Worm (Caenorhabditis elegans) whole organism, L2 larva: Measurements from ENCODE around the gene sra-4.

Source experiments
- R02D3.7 ChIP-seq: fragments of 150-350 bp; optimal IDR thresholded peaks from 2 replicates; lab custom pipeline; 2014; ENCODE audit warnings: missing biosample characterization, missing genetic modification characterization
- ZK546.5 ChIP-seq: sonication (generic microtip); optimal IDR thresholded peaks from 2 replicates; lab custom pipeline; 2017; ENCODE audit warnings: missing biosample characterization, missing genetic modification characterization
- aly-2 ChIP-seq: fragments of 150-350 bp; optimal IDR thresholded peaks from 2 replicates; lab custom pipeline; 2014; ENCODE audit warnings: missing biosample characterization, missing genetic modification characterization
- ama-1 ChIP-seq: fragments of 150-350 bp; optimal IDR thresholded peaks from 2 replicates; lab custom pipeline; 2018; ENCODE audit warnings: inconsistent platforms
- elt-3 ChIP-seq: sonication (generic microtip); optimal IDR thresholded peaks from 2 replicates; lab custom pipeline; 2017; ENCODE audit warnings: missing biosample characterization, missing genetic modification characterization
- nhr-11 ChIP-seq: fragments of 150-350 bp; optimal IDR thresholded peaks from 2 replicates; lab custom pipeline; 2014; ENCODE audit warnings: missing biosample characterization, missing genetic modification characterization
- nhr-12 ChIP-seq: fragments of 150-350 bp; optimal IDR thresholded peaks from 2 replicates; lab custom pipeline; 2014; ENCODE audit warnings: missing biosample characterization, missing genetic modification characterization
- nhr-23 ChIP-seq: fragments of 150-350 bp; optimal IDR thresholded peaks from 2 replicates; lab custom pipeline; 2014; ENCODE audit warnings: missing biosample characterization, missing genetic modification reagents, missing genetic modification characterization
- nhr-25 ChIP-seq: fragments of 150-350 bp; sonication (generic microtip); optimal IDR thresholded peaks from 3 replicates; lab custom pipeline; 2014; ENCODE audit warnings: missing biosample characterization, missing genetic modification characterization
- sem-4 ChIP-seq: fragments of 150-350 bp; optimal IDR thresholded peaks from 2 replicates; lab custom pipeline; 2014; ENCODE audit warnings: missing biosample characterization, missing genetic modification reagents, missing genetic modification characterization
- unc-39 ChIP-seq: fragments of 150-350 bp; optimal IDR thresholded peaks from 2 replicates; lab custom pipeline; 2014; ENCODE audit warnings: missing biosample characterization, missing genetic modification characterization
- unc-55 ChIP-seq: fragments of 150-350 bp; sonication (generic microtip); optimal IDR thresholded peaks from 3 replicates; lab custom pipeline; 2014; ENCODE audit warnings: missing biosample characterization, missing genetic modification reagents, missing genetic modification characterization
- unc-62 ChIP-seq: fragments of 150-350 bp; optimal IDR thresholded peaks from 2 replicates; lab custom pipeline; 2014; ENCODE audit warnings: missing biosample characterization, missing genetic modification reagents, missing genetic modification characterization
- zag-1 ChIP-seq: fragments of 150-350 bp; optimal IDR thresholded peaks from 2 replicates; lab custom pipeline; 2014; ENCODE audit warnings: missing biosample characterization, missing genetic modification characterization

ce11 chrII:9501955-9502354 lies 40.7 kb downstream of the sra-4 start:
- no peak for TF ChIP-seq unc-62 (GFP tag; lab: Kevin White, UChicago)
- no peak for TF ChIP-seq nhr-23 (tag; lab: Kevin White, UChicago)
- TF ChIP-seq unc-39 (tag; lab: Kevin White, UChicago) = no peak
- TF ChIP-seq unc-55 (GFP tag; lab: Kevin White, UChicago) = no peak
- no peak for TF ChIP-seq aly-2 (tag; lab: Kevin White, UChicago)
- TF ChIP-seq ZK546.5 = no peak
- TF ChIP-seq zag-1 (tag; lab: Kevin White, UChicago) = no peak
- no peak for TF ChIP-seq ama-1 (lab: Kevin White, UChicago)
- TF ChIP-seq sem-4 (tag; lab: Kevin White, UChicago) = no peak
- no peak for TF ChIP-seq nhr-11 (tag; lab: Kevin White, UChicago)
- no peak for TF ChIP-seq elt-3 (tag; lab: Kevin White, UChicago)
- no peak for TF ChIP-seq nhr-25 (tag; lab: Kevin White, UChicago)
- no peak for TF ChIP-seq nhr-12
- TF ChIP-seq R02D3.7 (tag; lab: Kevin White, UChicago) = no peak
